Fruit fly (Drosophila melanogaster) whole organism, wandering third instar larva: ENCODE measurements around the gene CG1317.

Source experiments
- Abd-B ChIP-seq: fragments of >200 bp; optimal IDR thresholded peaks from 2 replicates; lab custom pipeline; 2017; ENCODE audit warnings: missing biosample characterization, missing genetic modification characterization
- CG32264 ChIP-seq: fragments of 200-800 bp; sonication (Bioruptor generic); optimal IDR thresholded peaks from 2 replicates; lab custom pipeline; 2016; ENCODE audit warnings: missing biosample characterization, missing genetic modification characterization
- CG9705 ChIP-seq: fragments of 200-800 bp; sonication (Bioruptor generic); optimal IDR thresholded peaks from 2 replicates; lab custom pipeline; 2018; ENCODE audit warnings: missing biosample characterization, mild to moderate bottlenecking, missing genetic modification characterization
- CrebA ChIP-seq: fragments of 200-800 bp; sonication (Bioruptor generic); optimal IDR thresholded peaks from 2 replicates; lab custom pipeline; 2016; ENCODE audit warnings: missing biosample characterization, mild to moderate bottlenecking, missing genetic modification characterization, borderline replicate concordance
- Dfd ChIP-seq: fragments of >200 bp; optimal IDR thresholded peaks from 2 replicates; lab custom pipeline; 2017; ENCODE audit warnings: missing biosample characterization, missing genetic modification characterization
- Dif ChIP-seq: fragments of 200-275, 200-300 bp; sonication (Bioruptor generic); optimal IDR thresholded peaks from 2 replicates; lab custom pipeline; 2018; ENCODE audit warnings: missing biosample characterization, missing genetic modification characterization; ENCODE audit not compliant: partially characterized antibody
- HLH106 ChIP-seq: fragments of 200-800 bp; optimal IDR thresholded peaks from 3 replicates; lab custom pipeline; 2019; ENCODE audit warnings: missing biosample characterization, mild to moderate bottlenecking, missing genetic modification characterization, moderate library complexity
- Hr78 ChIP-seq: fragments of >200 bp; optimal IDR thresholded peaks from 2 replicates; lab custom pipeline; 2017; ENCODE audit warnings: missing biosample characterization, missing genetic modification characterization
- Hr83 ChIP-seq: fragments of 200-300 bp; sonication (Bioruptor generic); optimal IDR thresholded peaks from 2 replicates; lab custom pipeline; 2016; ENCODE audit warnings: missing biosample characterization, mild to moderate bottlenecking, missing genetic modification characterization, moderate library complexity; ENCODE audit not compliant: poor library complexity, severe bottlenecking
- Jra ChIP-seq: sonication (Bioruptor generic); optimal IDR thresholded peaks from 2 replicates; lab custom pipeline; 2016; ENCODE audit warnings: missing biosample characterization, missing genetic modification characterization
- Myc ChIP-seq: fragments of >200 bp; optimal IDR thresholded peaks from 2 replicates; lab custom pipeline; 2017
- N ChIP-seq: fragments of >200 bp; optimal IDR thresholded peaks from 2 replicates; lab custom pipeline; 2018; ENCODE audit warnings: missing biosample characterization, missing external identifiers, missing genetic modification characterization
- Rel ChIP-seq, 2 experiments: fragments of 200-800 bp; sonication (Bioruptor generic) in 1 of 2; optimal IDR thresholded peaks; 2 replicates in 1 of 2; 3 replicates in 1 of 2; lab custom pipeline; 2016 to 2019; ENCODE audit warnings: mild to moderate bottlenecking in 2 of 2, missing biosample characterization in 2 of 2, missing genetic modification characterization in 2 of 2, moderate library complexity in 1 of 2
- Sp1 ChIP-seq: fragments of 200-800 bp; sonication (Bioruptor generic); optimal IDR thresholded peaks from 3 replicates; lab custom pipeline; 2019; ENCODE audit warnings: missing biosample characterization, mild to moderate bottlenecking, missing genetic modification characterization, moderate library complexity
- brk ChIP-seq: fragments of 200-800 bp; sonication (Bioruptor generic); optimal IDR thresholded peaks from 2 replicates; lab custom pipeline; 2016; ENCODE audit warnings: missing biosample characterization, mild to moderate bottlenecking, missing genetic modification characterization
- dl ChIP-seq, 2 experiments: fragments of 175-275, 200-275 bp in 1 of 2; fragments of 200-275 bp in 1 of 2; sonication (Bioruptor generic); optimal IDR thresholded peaks; lab custom pipeline; 2018; ENCODE audit warnings: mild to moderate bottlenecking in 2 of 2, missing biosample characterization in 2 of 2, missing genetic modification characterization in 2 of 2, moderate library complexity in 2 of 2; ENCODE audit not compliant: partially characterized antibody in 2 of 2, insufficient read depth in 1 of 2
- dmrt93B ChIP-seq: fragments of 200-800 bp; sonication (Bioruptor generic); optimal IDR thresholded peaks from 2 replicates; lab custom pipeline; 2018; ENCODE audit warnings: missing biosample characterization, mild to moderate bottlenecking, missing genetic modification characterization
- dsf ChIP-seq: sonication (Bioruptor generic); optimal IDR thresholded peaks from 2 replicates; lab custom pipeline; 2016; ENCODE audit warnings: missing biosample characterization, missing genetic modification characterization, borderline replicate concordance
- ey ChIP-seq: fragments of 200-800 bp; sonication (Bioruptor generic); optimal IDR thresholded peaks from 2 replicates; lab custom pipeline; 2016; ENCODE audit warnings: missing biosample characterization, missing genetic modification characterization
- foxo ChIP-seq, 2 experiments: fragments of 200-800 bp; sonication (Bioruptor generic); optimal IDR thresholded peaks; 2 replicates in 1 of 2; 3 replicates in 1 of 2; lab custom pipeline; 2016 to 2017; ENCODE audit warnings: missing biosample characterization in 2 of 2, missing genetic modification characterization in 2 of 2
- fru ChIP-seq: fragments of 200-800 bp; sonication (Bioruptor generic); optimal IDR thresholded peaks from 3 replicates; lab custom pipeline; 2016; ENCODE audit warnings: missing biosample characterization, mild to moderate bottlenecking, missing genetic modification characterization
- h ChIP-seq: fragments of 200-800 bp; sonication (Bioruptor generic); optimal IDR thresholded peaks from 3 replicates; lab custom pipeline; 2016; ENCODE audit warnings: missing biosample characterization, mild to moderate bottlenecking, missing genetic modification characterization
- jim ChIP-seq: fragments of 175-275, 200-325 bp; sonication (Bioruptor generic); optimal IDR thresholded peaks from 2 replicates; lab custom pipeline; 2016; ENCODE audit warnings: missing biosample characterization, mild to moderate bottlenecking, missing genetic modification characterization
- lola ChIP-seq: fragments of >200 bp; optimal IDR thresholded peaks from 2 replicates; lab custom pipeline; 2017; ENCODE audit warnings: missing biosample characterization, missing genetic modification characterization
- pan ChIP-seq: fragments of >200 bp; optimal IDR thresholded peaks from 2 replicates; lab custom pipeline; 2017
- rgr ChIP-seq: fragments of 200-800 bp; sonication (Bioruptor generic); optimal IDR thresholded peaks from 3 replicates; lab custom pipeline; 2016; ENCODE audit warnings: missing biosample characterization, mild to moderate bottlenecking, missing genetic modification characterization
- sage ChIP-seq: fragments of 200-800 bp; sonication (Bioruptor generic); optimal IDR thresholded peaks from 2 replicates; lab custom pipeline; 2016; ENCODE audit warnings: missing biosample characterization, mild to moderate bottlenecking, missing genetic modification characterization
- tai ChIP-seq: sonication (Bioruptor generic); optimal IDR thresholded peaks from 2 replicates; lab custom pipeline; 2016; ENCODE audit warnings: missing biosample characterization, missing genetic modification characterization
- usp ChIP-seq: fragments of >200 bp; optimal IDR thresholded peaks from 2 replicates; lab custom pipeline; 2017; ENCODE audit warnings: missing biosample characterization, missing genetic modification characterization
- woc ChIP-seq: sonication (Bioruptor generic); optimal IDR thresholded peaks from 2 replicates; lab custom pipeline; 2016; ENCODE audit warnings: missing biosample characterization, mild to moderate bottlenecking, missing genetic modification characterization

Gene CG1317

DNA sequence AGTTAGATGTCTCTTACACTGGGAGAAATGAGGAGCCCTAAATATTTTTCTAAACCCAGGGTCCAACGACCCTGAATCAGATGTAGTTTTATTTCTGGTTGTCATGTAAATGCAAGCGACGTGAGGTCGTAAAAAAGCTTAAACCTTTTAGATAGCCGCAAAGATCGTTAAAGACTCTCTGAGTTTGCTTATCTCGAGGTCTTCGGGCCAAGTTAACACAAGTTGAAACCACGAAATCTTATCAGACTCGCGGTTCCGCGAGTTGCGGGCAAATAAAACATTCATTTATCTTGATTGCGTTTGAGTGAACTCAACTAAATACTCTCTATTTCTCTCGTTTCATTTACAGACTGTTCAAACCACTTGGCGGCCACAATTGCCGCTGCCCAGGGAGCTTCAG is 30.5 kb upstream of the CG1317 start:
- TF ChIP-seq CrebA (peak; percentile 52), fru (peak; percentile 22), lola (GFP tag; lab: Kevin White, UChicago) (no peak)

DNA sequence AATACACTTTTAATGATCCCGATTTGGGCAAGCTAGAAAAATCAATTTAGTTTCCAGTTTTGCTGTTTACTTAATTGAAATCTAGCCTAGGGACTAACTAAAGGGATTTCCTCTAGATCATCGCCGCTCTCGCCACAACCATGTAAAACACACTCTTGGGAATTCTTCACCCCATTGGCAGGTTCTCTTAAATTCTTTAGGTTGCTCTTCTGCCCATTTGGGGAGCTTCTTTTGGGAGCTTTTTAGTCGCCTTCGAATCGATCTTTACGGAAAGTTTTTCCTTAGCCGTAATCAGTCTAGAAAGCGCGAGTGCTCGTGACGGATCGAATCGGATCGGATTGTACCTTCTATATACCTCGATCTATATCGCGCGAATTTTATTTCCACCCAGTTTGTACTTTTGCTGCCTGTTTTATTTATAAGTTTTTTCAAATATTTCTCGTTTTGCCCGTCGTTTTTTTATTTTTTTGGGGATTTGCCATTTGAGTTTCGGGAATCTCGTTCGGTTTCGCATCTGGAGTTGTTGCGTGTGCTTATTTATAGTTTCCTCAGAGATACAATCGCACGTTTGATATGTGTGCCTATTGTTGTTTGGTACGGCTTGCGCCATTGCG is 28.6 kb upstream of the CG1317 start:
- TF ChIP-seq brk (GFP tag; lab: Kevin White, UChicago) (no peak), Abd-B (GFP tag; lab: Kevin White, UChicago) (no peak), dmrt93B (no peak), h (peak; percentile 29), lola (GFP tag; lab: Kevin White, UChicago) (no peak)

DNA sequence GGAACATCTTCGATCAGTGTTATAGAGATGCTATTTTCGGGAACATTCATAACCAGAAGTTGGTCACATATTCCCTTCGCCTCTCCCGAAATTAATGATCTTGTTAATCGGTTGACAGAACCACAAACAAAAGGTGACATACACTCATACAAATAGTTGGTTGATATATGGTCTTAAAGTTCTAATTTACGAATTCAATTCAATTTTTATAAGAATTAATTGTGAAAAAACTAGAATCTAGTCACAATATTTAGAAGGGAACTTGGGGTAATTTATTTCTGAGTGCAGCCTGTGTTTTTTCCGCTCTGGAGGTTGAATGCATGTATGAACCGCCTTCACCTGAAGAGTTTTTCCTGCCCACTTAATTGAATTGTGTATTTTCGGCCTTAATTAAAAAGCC is 28.0 kb upstream of the CG1317 start:
- TF ChIP-seq HLH106 (tag; lab: Kevin White, UChicago) (no peak), sage (GFP tag; lab: Kevin White, UChicago) (no peak), rgr (GFP tag; lab: Kevin White, UChicago) (no peak), woc (GFP tag; lab: Kevin White, UChicago) (no peak), Dfd (GFP tag; lab: Kevin White, UChicago) (no peak), Jra (GFP tag; lab: Kevin White, UChicago) (no peak), Hr78 (GFP tag; lab: Kevin White, UChicago) (no peak), Dif (GFP tag; lab: Kevin White, UChicago) (no peak), Sp1 (GFP tag; lab: Kevin White, UChicago) (no peak), CG9705 (GFP tag; lab: Kevin White, UChicago) (no peak), fru (no peak), Abd-B (GFP tag; lab: Kevin White, UChicago) (no peak), brk (GFP tag; lab: Kevin White, UChicago) (no peak), h (no peak), CrebA (no peak), Myc (no peak), jim (GFP tag; lab: Kevin White, UChicago) (no peak), ey (no peak)

DNA sequence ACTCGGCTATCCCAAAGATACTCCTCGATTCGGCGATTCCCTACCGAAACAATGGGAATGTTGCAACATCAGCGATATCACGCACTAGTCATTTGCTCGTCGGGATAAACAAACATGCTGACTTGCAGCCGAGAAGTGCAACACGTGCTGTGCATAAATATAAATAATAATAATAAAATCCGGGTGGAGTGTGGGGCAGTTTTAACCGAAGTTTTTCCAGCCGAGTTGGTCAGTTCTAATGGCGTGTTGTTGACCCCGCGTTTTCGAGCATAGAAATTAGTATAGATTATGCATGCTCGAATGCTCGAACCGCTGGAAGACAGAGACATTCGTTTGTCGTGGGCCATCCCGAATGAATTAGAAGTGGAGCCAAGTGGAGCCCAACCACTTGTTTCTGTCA is 26.9 kb upstream of the CG1317 start:
- no peak for TF ChIP-seq fru
- no peak for TF ChIP-seq dsf (GFP tag; lab: Kevin White, UChicago)
- TF ChIP-seq tai, result no peak
- no peak for TF ChIP-seq Hr78 (GFP tag; lab: Kevin White, UChicago)
- TF ChIP-seq CrebA, result no peak
- no peak for TF ChIP-seq Dfd (GFP tag; lab: Kevin White, UChicago)
- TF ChIP-seq woc (GFP tag; lab: Kevin White, UChicago), result no peak

DNA sequence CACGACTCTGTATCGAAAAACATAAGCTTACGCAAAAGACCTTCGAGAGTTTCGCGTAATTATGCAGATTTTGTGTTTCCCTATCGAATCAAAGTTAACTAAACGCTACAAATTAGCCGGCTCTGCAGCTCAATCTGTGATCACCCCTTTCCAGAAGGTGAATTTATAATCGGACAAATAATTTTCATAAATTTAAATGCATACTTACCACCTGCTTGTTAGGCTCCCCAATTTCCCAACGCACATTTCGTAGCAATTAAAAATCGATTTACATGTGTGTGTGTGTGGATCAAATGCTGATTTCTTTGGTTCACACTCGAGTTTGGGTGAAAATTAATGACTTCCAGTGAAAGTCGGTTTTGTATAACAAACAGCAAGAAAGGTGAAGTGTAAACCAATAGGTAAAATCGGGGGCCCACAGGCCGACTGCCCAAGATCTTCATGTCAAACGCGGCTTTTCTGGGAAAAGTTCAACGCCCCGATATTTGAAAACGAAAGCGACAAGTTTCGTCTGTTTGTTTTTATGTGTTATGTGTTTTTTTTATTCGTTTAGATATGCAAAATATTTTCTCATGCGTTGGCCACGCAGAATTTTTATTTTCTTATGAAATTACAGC is 25.9 kb upstream of the CG1317 start:
- TF ChIP-seq Hr83, result no peak
- no peak for TF ChIP-seq pan
- no peak for TF ChIP-seq h
- no peak for TF ChIP-seq foxo (GFP tag; optimal IDR thresholded peaks at IDR 0.05; lab: Kevin White, UChicago)
- no peak for TF ChIP-seq Dif (GFP tag; lab: Kevin White, UChicago)
- no peak for TF ChIP-seq fru
- TF ChIP-seq tai, result no peak
- TF ChIP-seq HLH106 (tag; lab: Kevin White, UChicago), result no peak
- no peak for TF ChIP-seq Rel (GFP tag; optimal IDR thresholded peaks at IDR 0.05; lab: Kevin White, UChicago)
- no peak for TF ChIP-seq Rel (tag; optimal IDR thresholded peaks at IDR 0.05; lab: Kevin White, UChicago)
- TF ChIP-seq dsf (GFP tag; lab: Kevin White, UChicago), result no peak
- no peak for TF ChIP-seq dl (GFP tag; optimal IDR thresholded peaks at IDR 0.05; lab: Kevin White, UChicago; ENCODE audit: insufficient read depth in 1 of 2, partially characterized antibody in 2 of 2)
- no peak for TF ChIP-seq Myc
- no peak for TF ChIP-seq usp (GFP tag; lab: Kevin White, UChicago)
- TF ChIP-seq lola (GFP tag; lab: Kevin White, UChicago), result no peak
- TF ChIP-seq N, result no peak
- TF ChIP-seq CG32264 (GFP tag; lab: Kevin White, UChicago), result no peak
